Worm (Caenorhabditis elegans) whole organism, L2 larva: ENCODE results near the gene C24A3.2.

Experiments used
- C34F6.9 ChIP-seq: fragments of 150-350 bp; optimal IDR thresholded peaks from 2 replicates; lab custom pipeline; 2014; ENCODE audit warnings: missing biosample characterization, missing genetic modification characterization
- R02D3.7 ChIP-seq: fragments of 150-350 bp; optimal IDR thresholded peaks from 2 replicates; lab custom pipeline; 2014; ENCODE audit warnings: missing biosample characterization, missing genetic modification characterization
- Y55F3AM.14 ChIP-seq: fragments of 200-800 bp; sonication (Bioruptor generic); optimal IDR thresholded peaks from 2 replicates; lab custom pipeline; 2018; ENCODE audit warnings: mild to moderate bottlenecking, missing genetic modification characterization, missing compliant biosample characterization
- ZK546.5 ChIP-seq: sonication (generic microtip); optimal IDR thresholded peaks from 2 replicates; lab custom pipeline; 2017; ENCODE audit warnings: missing biosample characterization, missing genetic modification characterization
- alr-1 ChIP-seq: fragments of 150-350 bp; optimal IDR thresholded peaks from 2 replicates; lab custom pipeline; 2014; ENCODE audit warnings: missing biosample characterization, missing genetic modification characterization
- ceh-16 ChIP-seq: fragments of 150-350 bp; optimal IDR thresholded peaks from 2 replicates; lab custom pipeline; 2014; ENCODE audit warnings: missing biosample characterization, missing genetic modification characterization
- ceh-82 ChIP-seq: fragments of 150-350 bp; optimal IDR thresholded peaks from 2 replicates; lab custom pipeline; 2014; ENCODE audit warnings: missing biosample characterization, missing genetic modification characterization
- crh-2 ChIP-seq: sonication (generic microtip); optimal IDR thresholded peaks from 2 replicates; lab custom pipeline; 2017; ENCODE audit warnings: missing biosample characterization, missing genetic modification characterization
- dmd-4 ChIP-seq: sonication (generic microtip); optimal IDR thresholded peaks from 2 replicates; lab custom pipeline; 2017; ENCODE audit warnings: missing biosample characterization, missing genetic modification characterization
- egl-27 ChIP-seq: sonication (generic microtip); optimal IDR thresholded peaks from 3 replicates; lab custom pipeline; 2017; ENCODE audit warnings: missing biosample characterization, missing genetic modification reagents, missing genetic modification characterization
- elt-1 ChIP-seq: fragments of 150-350 bp; optimal IDR thresholded peaks from 2 replicates; lab custom pipeline; 2014; ENCODE audit warnings: missing biosample characterization, missing genetic modification characterization
- elt-3 ChIP-seq: sonication (generic microtip); optimal IDR thresholded peaks from 2 replicates; lab custom pipeline; 2017; ENCODE audit warnings: missing biosample characterization, missing genetic modification characterization
- fos-1 ChIP-seq: fragments of 150-350 bp; optimal IDR thresholded peaks from 2 replicates; lab custom pipeline; 2014; ENCODE audit warnings: missing biosample characterization, missing genetic modification characterization
- gmeb-1 ChIP-seq: fragments of 150-350 bp; optimal IDR thresholded peaks from 2 replicates; lab custom pipeline; 2014; ENCODE audit warnings: missing biosample characterization, missing genetic modification characterization
- lin-11 ChIP-seq: fragments of 150-350 bp; sonication (generic microtip); optimal IDR thresholded peaks from 2 replicates; lab custom pipeline; 2014; ENCODE audit warnings: missing biosample characterization, missing genetic modification characterization, inconsistent platforms, mixed read lengths
- lin-13 ChIP-seq: fragments of 150-350 bp; optimal IDR thresholded peaks from 2 replicates; lab custom pipeline; 2014; ENCODE audit warnings: missing biosample characterization, missing genetic modification reagents, missing genetic modification characterization
- lin-39 ChIP-seq: fragments of 150-350 bp; optimal IDR thresholded peaks from 2 replicates; lab custom pipeline; 2014; ENCODE audit warnings: missing biosample characterization, missing genetic modification reagents, missing genetic modification characterization
- lsy-2 ChIP-seq, 2 experiments: fragments of 150-350 bp in 1 of 2; sonication (generic microtip) in 1 of 2; optimal IDR thresholded peaks; 2 replicates each; lab custom pipeline; 2014 to 2017; ENCODE audit warnings: missing biosample characterization in 2 of 2, missing genetic modification characterization in 2 of 2
- mdl-1 ChIP-seq, 2 experiments: fragments of 150-350 bp in 1 of 2; sonication (generic microtip) in 1 of 2; optimal IDR thresholded peaks; 2 replicates each; lab custom pipeline; 2017; ENCODE audit warnings: missing biosample characterization in 2 of 2, missing genetic modification characterization in 2 of 2
- nhr-10 ChIP-seq: sonication (generic microtip); optimal IDR thresholded peaks from 2 replicates; lab custom pipeline; 2017; ENCODE audit warnings: missing biosample characterization, missing genetic modification characterization
- nhr-12 ChIP-seq: fragments of 150-350 bp; optimal IDR thresholded peaks from 2 replicates; lab custom pipeline; 2014; ENCODE audit warnings: missing biosample characterization, missing genetic modification characterization
- nhr-129 ChIP-seq: fragments of 150-350 bp; optimal IDR thresholded peaks from 2 replicates; lab custom pipeline; 2014; ENCODE audit warnings: missing biosample characterization, missing genetic modification characterization
- nhr-21 ChIP-seq: fragments of 150-350 bp; optimal IDR thresholded peaks from 2 replicates; lab custom pipeline; 2014; ENCODE audit warnings: missing biosample characterization, missing genetic modification characterization
- nhr-23 ChIP-seq: fragments of 150-350 bp; optimal IDR thresholded peaks from 2 replicates; lab custom pipeline; 2014; ENCODE audit warnings: missing biosample characterization, missing genetic modification reagents, missing genetic modification characterization
- nhr-237 ChIP-seq: fragments of 150-350 bp; optimal IDR thresholded peaks from 2 replicates; lab custom pipeline; 2014; ENCODE audit warnings: missing biosample characterization, missing genetic modification characterization
- nhr-25 ChIP-seq: fragments of 150-350 bp; sonication (generic microtip); optimal IDR thresholded peaks from 3 replicates; lab custom pipeline; 2014; ENCODE audit warnings: missing biosample characterization, missing genetic modification characterization
- nhr-6 ChIP-seq: fragments of 150-350 bp; optimal IDR thresholded peaks from 2 replicates; lab custom pipeline; 2014; ENCODE audit warnings: missing biosample characterization, missing genetic modification characterization
- nhr-77 ChIP-seq: fragments of 150-350 bp; optimal IDR thresholded peaks from 2 replicates; lab custom pipeline; 2014; ENCODE audit warnings: missing biosample characterization, missing genetic modification characterization
- sem-4 ChIP-seq: fragments of 150-350 bp; optimal IDR thresholded peaks from 2 replicates; lab custom pipeline; 2014; ENCODE audit warnings: missing biosample characterization, missing genetic modification reagents, missing genetic modification characterization
- sma-3 ChIP-seq: sonication (generic microtip); optimal IDR thresholded peaks from 2 replicates; lab custom pipeline; 2016; ENCODE audit warnings: missing genetic modification reagents, missing genetic modification characterization, missing compliant biosample characterization
- sma-9 ChIP-seq, 2 experiments: fragments of 150-350 bp in 1 of 2; sonication (generic microtip) in 1 of 2; optimal IDR thresholded peaks; 2 replicates each; lab custom pipeline; 2014 to 2016; ENCODE audit warnings: missing genetic modification characterization in 2 of 2, mild to moderate bottlenecking in 1 of 2, missing biosample characterization in 1 of 2, missing compliant biosample characterization in 1 of 2, missing genetic modification reagents in 1 of 2, moderate library complexity in 1 of 2
- unc-39 ChIP-seq: fragments of 150-350 bp; optimal IDR thresholded peaks from 2 replicates; lab custom pipeline; 2014; ENCODE audit warnings: missing biosample characterization, missing genetic modification characterization
- unc-55 ChIP-seq: fragments of 150-350 bp; sonication (generic microtip); optimal IDR thresholded peaks from 3 replicates; lab custom pipeline; 2014; ENCODE audit warnings: missing biosample characterization, missing genetic modification reagents, missing genetic modification characterization
- unc-62 ChIP-seq: fragments of 150-350 bp; optimal IDR thresholded peaks from 2 replicates; lab custom pipeline; 2014; ENCODE audit warnings: missing biosample characterization, missing genetic modification reagents, missing genetic modification characterization
- ztf-1 ChIP-seq: fragments of 200-800 bp; sonication (Bioruptor generic); conservative IDR thresholded peaks from 2 replicates; pipeline ENCODE4 v1.3.6; 2022; ENCODE audit warnings: missing genetic modification characterization, missing compliant biosample characterization
- ztf-4 ChIP-seq: fragments of 150-350 bp; optimal IDR thresholded peaks from 2 replicates; lab custom pipeline; 2014; ENCODE audit warnings: missing biosample characterization, missing genetic modification characterization

The C24A3.2 gene

DNA sequence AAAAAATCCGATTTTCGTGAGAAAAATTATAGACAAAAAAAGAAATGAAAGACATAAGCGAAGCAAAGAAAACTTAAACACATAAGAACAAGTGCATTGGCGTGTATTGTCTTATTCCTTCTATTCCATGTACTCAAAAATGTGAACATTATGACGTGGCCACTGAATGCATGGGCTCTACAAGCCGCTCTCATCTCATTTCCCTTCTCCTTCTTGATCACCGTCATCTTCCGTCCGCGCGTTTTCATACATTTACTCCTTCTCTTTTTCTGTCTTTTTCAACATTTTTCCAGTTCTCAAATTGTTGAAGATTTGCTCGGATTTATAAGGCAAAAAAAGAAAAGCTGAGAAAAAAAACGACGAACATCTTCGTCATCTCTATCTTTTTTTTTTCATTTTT lies 17.2 kb downstream of the C24A3.2 start:
- TF ChIP-seq nhr-129 (tag; lab: Kevin White, UChicago) (no peak), nhr-25 (tag; lab: Kevin White, UChicago) (no peak)

DNA sequence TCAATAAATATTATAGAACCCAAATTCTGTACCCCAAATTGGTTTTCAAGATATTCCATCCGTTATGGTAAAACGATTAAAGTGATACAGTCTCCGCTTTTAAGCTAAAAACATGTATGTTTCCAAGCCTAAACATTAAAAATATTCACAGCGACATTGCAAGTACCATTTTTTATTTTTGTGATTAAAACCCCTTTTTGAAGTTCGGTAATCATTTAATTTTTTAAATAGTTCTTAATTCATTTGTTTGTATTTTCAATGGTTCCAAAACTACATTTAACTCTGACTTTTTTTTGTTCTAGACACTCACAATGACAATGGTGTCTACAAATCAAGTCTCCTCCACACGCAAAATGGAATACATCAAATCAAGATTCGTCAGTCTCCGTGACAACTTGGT lies 18.1 kb downstream of the C24A3.2 start, which contains the start of gene T25B6.4:
Gene T25B6.4, plus strand, starts transcription at position 301 of the 400 bp plus-strand sequence.
- TF ChIP-seq lin-11 (no peak), elt-1 (no peak), crh-2 (no peak), lsy-2 (tag; optimal IDR thresholded peaks at IDR 0.05; lab: Kevin White, UChicago) (no peak), R02D3.7 (no peak), egl-27 (tag; lab: Kevin White, UChicago) (no peak), C34F6.9 (tag; lab: Kevin White, UChicago) (no peak), nhr-12 (tag; lab: Kevin White, UChicago) (no peak), unc-62 (no peak), sma-3 (GFP tag; lab: Kevin White, UChicago) (no peak), fos-1 (tag; lab: Kevin White, UChicago) (no peak), nhr-6 (no peak), nhr-23 (tag; lab: Kevin White, UChicago) (no peak), ztf-1 (no peak), lin-39 (tag; lab: Kevin White, UChicago) (no peak), ZK546.5 (tag; lab: Kevin White, UChicago) (no peak), sem-4 (tag; lab: Kevin White, UChicago) (no peak)

DNA sequence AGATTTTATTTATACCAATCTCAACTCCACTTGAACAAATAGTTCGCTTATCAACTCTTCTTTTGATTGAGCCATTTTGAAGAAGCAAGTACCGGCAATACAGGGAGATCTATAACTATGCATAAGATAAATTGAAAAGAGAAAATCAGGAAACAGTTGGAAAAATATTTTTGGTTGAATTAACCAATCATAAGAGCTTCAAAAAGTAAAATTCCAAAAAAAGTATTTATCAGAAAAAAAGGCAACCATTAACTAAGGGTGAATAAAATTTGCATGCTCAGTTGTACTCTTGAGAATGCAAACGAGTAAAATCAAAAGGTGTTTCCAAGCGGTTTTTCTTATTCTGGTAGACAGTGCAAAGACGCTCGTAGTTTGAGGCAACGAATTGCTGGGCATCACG lies 24.3 kb downstream of the C24A3.2 start, which contains the start of gene T25B6.5:
Gene T25B6.5, minus strand, starts transcription at position 101 of the 400 bp plus-strand sequence.
- TF ChIP-seq unc-55 (no peak), nhr-77 (tag; lab: Kevin White, UChicago) (no peak), nhr-237 (tag; lab: Kevin White, UChicago) (no peak), nhr-23 (tag; lab: Kevin White, UChicago) (no peak), sma-3 (GFP tag; lab: Kevin White, UChicago) (no peak), alr-1 (no peak), nhr-129 (tag; lab: Kevin White, UChicago) (no peak), lin-13 (no peak), elt-1 (no peak), nhr-6 (no peak), ceh-16 (no peak), unc-62 (no peak)
- TF ChIP-seq, all 48 proteins: peak for 0

DNA sequence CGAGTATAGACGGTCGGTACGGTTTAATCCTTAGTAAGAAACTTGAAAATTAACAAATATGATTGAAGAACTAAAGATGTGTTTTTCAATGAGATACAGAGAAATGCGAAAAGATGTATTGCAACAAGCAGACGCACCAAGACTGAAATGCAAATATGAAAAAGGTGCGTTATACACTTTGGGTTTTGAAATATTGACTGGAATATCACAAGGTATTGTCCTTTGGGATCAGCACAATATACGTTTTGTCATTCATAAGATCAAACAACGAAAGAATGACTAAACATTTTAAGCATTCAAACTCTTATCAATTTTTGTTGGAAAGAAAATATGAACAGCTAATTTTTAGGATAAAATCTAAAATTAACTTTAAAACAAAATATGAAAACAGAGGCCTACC lies 25.5 kb downstream of the C24A3.2 start, which contains the start of gene T25B6.6:
Gene T25B6.6, minus strand, starts transcription at position 101 of the 400 bp plus-strand sequence.
- TF ChIP-seq egl-27 (tag; lab: Kevin White, UChicago), result no peak
- no peak for TF ChIP-seq unc-39 (tag; lab: Kevin White, UChicago)
- TF ChIP-seq nhr-129 (tag; lab: Kevin White, UChicago), result no peak

DNA sequence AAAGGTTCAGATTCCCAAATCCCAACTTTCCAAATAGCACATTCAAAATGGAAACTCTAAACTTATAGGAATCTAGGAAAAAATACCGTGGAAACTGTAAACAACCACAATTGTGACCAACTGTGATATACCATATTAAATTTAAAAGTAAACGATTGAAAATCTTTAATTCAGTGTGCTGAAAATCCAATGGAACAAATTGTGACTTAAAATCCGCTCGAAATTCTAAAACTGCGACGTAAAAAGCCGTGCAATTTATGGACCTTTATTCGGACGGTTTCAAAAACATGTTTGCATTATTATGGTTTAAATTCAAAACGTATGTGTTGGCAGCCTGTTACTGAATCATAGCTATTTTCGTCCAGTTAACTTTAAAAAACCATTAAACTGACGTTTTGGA lies 26.5 kb downstream of the C24A3.2 start:
- no peak for TF ChIP-seq ceh-82 (tag; lab: Kevin White, UChicago)
- TF ChIP-seq nhr-23 (tag; lab: Kevin White, UChicago), result no peak
- no peak for TF ChIP-seq fos-1 (tag; lab: Kevin White, UChicago)
- no peak for TF ChIP-seq sma-9 (GFP tag; optimal IDR thresholded peaks at IDR 0.05; lab: Kevin White, UChicago)
- no peak for TF ChIP-seq sma-9 (tag; optimal IDR thresholded peaks at IDR 0.05; lab: Kevin White, UChicago)
- TF ChIP-seq nhr-10 (tag; lab: Kevin White, UChicago), result no peak
- no peak for TF ChIP-seq elt-3
- TF ChIP-seq gmeb-1 (tag; lab: Kevin White, UChicago), result no peak
- TF ChIP-seq dmd-4 (tag; lab: Kevin White, UChicago), result no peak
- TF ChIP-seq elt-1, result no peak
- no peak for TF ChIP-seq unc-39 (tag; lab: Kevin White, UChicago)
- no peak for TF ChIP-seq ceh-16
- no peak for TF ChIP-seq Y55F3AM.14 (GFP tag; lab: Kevin White, UChicago)
- TF ChIP-seq nhr-6, result no peak

DNA sequence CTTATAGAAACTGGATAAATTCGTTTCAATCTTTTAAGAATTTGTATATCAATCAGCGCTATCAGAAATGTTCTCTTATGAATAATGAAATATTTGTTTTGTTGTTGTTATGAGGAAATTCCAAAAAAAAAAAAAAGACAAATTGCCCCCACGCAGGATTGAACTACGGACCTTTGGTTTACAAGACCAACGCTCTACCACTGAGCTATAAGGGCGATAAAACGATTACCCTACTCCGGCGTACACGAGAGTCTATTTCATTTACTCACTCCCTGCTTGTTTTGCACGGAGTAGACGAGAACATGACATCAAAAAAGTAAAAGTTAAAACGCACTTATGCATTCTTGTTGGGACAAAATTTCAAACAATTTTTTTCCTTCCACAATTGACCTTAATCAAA lies 27.0 kb downstream of the C24A3.2 start:
- TF ChIP-seq mdl-1 (tag; optimal IDR thresholded peaks at IDR 0.05; lab: Kevin White, UChicago) (no peak), sma-3 (GFP tag; lab: Kevin White, UChicago) (peak; percentile 10), ztf-4 (no peak), crh-2 (peak; percentile 4), Y55F3AM.14 (GFP tag; lab: Kevin White, UChicago) (no peak), sma-9 (GFP tag; optimal IDR thresholded peaks at IDR 0.05; lab: Kevin White, UChicago) (peak; percentile 42), sma-9 (tag; optimal IDR thresholded peaks at IDR 0.05; lab: Kevin White, UChicago) (no peak), nhr-12 (tag; lab: Kevin White, UChicago) (no peak), fos-1 (tag; lab: Kevin White, UChicago) (peak; percentile 25), nhr-21 (tag; lab: Kevin White, UChicago) (peak; percentile 26)
- TF ChIP-seq, all 48 proteins: peak for 5
